Fruit fly (Drosophila melanogaster) whole organism, larva: ENCODE measurements around the gene CG10681.

Experiments used
- noc ChIP-seq: fragments of 200-800 bp; sonication (Bioruptor generic); optimal IDR thresholded peaks from 3 replicates; lab custom pipeline; 2019; ENCODE audit warnings: missing biosample characterization, mild to moderate bottlenecking, missing genetic modification characterization, moderate library complexity

CG10681 gene

DNA sequence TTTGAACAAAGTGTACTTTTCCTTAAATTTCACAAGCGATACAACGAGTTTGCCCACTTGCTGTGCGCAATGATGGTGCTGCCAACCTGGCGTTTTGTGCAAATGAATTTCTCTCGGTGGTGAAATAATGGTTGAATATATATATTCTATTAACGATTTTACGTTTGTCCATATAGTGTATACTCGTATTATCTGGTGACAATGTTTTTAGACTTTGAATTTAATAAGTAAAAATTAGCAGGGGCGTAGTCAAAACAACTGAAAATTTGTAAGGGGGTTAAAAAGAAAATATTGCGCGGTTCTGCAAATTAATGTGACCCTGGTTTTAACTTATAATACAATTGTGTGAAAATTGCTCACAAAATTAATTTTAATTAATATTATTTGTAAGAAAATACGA lies 22.6 kb downstream of the CG10681 start, which contains the start of the genes ver and Gcn5:
ver (plus strand) TSS at position 47 of the 400 bp plus-strand sequence.
Gcn5 (minus strand) TSS at position 74 of the 400 bp plus-strand sequence.
- TF ChIP-seq noc (tag; lab: Kevin White, UChicago) = peak; percentile 94

DNA sequence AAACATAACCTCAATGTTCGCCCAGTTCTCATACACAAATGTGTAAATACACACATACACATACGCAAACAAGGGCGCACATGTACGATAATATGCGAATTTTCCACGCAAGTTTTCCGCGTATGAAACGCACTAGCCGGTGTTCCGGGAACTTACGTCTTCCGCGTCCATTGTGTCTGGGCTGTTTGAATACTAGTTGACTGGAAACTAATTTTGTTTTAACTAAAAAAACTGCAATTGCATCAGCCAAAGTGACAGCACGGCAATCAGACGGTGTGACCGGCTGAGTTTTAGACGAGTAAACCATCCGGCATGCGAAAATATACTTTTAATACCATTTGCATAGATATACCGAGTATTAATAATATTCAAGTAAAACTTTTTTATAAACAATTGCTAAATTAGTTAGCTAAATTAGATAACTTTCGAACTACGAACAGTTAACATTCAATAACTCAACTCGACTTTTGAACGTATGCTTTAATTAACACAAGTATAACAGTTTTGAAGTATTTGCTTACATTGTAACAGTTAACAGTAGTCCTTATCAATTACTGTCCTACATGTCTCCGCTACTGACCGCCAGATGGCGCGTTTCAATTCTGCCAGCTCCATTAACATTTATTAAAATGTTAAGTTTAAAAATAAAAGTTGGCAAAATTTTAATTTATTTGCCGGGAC lies 25.3 kb downstream of the CG10681 start, which contains the start of gene eIF2beta:
eIF2beta (minus strand) TSS at position 299 of the 681 bp plus-strand sequence.
- TF ChIP-seq noc (tag; lab: Kevin White, UChicago) = peak; percentile 28

DNA sequence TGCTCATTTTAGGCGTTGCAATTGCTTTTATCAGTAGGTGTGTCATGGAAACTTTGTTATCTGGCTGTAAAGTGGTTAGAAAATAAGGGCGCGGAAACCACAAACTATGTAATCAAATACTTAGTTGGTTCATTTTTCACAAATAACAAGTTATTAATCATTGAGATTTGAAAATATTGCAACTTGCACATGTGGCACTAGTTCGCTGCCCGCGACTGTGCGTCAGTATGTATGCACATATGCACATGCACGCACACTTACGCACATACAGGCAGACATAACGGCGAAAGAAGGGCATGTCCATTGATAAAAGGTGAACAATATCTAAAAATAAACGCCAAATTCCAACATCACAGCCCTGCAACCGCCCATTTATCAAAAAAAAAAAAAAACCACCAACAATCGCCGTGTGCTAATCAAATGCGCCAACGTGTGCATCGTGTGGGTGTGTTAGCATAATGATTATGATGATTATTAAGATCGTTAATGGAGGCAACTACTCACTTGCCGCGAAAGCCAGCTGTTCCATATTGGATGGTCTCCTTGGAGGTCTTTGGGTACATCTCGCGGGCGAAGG lies 28.2 kb downstream of the CG10681 start:
- no peak for TF ChIP-seq noc (tag; lab: Kevin White, UChicago)

DNA sequence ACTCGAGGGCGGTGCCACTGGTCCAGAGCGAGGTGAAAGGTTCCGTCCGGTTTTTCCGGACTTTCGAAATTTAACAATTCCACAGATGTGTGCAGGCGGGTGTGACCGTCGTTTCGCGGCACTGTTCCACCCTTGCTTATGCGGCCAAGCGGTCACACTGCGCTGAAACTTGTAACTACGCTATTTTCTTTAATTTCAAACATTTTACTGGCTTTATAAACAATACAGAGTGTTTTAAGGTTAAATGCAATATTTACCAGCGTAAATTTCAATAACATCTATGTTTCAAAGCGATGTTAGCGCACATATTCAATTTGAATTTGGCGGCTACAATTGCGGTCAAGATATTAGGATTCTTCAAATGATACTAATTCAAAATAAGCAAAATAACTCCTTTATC lies 28.7 kb downstream of the CG10681 start, which contains the start of gene nst:
nst (minus strand) TSS at position 128 of the 400 bp plus-strand sequence.
- TF ChIP-seq noc (tag; lab: Kevin White, UChicago) = no peak

DNA sequence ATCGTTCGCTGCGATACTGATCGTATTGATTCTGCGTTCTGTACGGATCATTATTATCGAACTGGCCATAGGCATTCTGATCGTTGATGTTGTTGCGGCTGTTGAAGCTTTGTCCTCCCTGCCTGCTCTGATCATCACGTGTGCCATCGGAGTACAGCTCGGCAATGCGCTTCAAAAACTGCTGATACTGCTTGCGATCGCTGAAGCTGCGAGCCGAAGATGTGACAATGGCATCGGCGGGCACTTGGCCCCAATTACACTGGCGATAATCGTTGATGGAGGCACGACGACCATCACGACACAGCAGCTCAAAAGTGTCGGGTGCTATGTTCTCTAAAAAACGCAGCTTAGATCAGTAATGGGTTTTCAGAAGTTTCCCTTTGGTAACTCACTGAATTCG lies 30.9 kb downstream of the CG10681 start:
- TF ChIP-seq noc (tag; lab: Kevin White, UChicago) = no peak

DNA sequence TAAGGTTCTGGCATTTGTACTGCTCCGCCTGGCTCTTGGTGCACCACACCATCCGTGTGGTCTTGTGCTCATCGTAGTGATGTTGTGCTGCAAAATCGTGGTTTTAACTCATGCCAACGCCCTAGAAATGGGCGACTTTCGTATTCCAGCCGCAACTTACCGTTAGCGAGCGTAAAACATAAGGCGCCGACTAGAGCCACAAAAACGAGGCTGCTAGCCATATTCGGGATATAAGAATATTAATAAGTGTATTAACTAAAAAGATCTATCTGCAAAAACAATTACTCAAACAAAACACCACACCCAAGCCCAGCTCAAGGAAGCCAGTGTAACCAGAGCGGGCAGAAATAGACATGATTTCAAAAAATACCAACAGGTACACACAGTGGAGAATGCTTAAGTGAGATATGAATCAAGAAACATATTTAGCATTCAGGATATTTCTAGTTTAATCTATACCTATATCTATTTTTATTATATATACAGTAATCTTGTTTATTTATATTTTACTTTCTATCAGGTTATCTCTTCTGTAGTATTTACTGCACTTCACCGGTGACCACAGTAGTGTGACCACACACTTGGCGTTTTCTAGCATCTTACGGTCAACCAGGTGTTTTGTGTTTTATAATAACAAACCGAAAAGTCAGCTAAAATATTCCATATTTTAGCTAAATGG lies 32.2 kb downstream of the CG10681 start, which contains the start of the genes Tsf2 and CG34242:
Tsf2 (minus strand) TSS at position 333 of the 679 bp plus-strand sequence.
CG34242 (plus strand) TSS at position 605 of the 679 bp plus-strand sequence.
- TF ChIP-seq noc (tag; lab: Kevin White, UChicago) = no peak

DNA sequence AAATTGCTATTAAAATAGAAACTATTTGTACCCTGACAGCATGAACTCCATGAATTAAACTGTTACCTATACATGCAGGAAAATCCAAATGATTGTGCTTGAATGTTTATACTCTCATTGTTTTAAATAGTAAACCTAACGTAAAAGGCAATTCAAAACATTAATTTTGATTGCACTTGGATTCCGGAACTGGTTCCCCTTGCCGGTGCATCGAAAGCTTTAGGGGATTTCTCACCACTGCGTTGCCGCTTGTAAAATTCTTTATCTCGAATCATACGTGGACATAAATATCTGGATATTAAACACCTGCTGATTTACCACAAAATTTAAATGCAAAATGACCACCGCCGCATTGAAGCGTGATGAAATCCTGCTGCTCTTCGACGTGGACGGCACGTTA lies 33.0 kb downstream of the CG10681 start, which contains the start of gene Pmm2:
Pmm2 (plus strand) TSS at position 273 of the 400 bp plus-strand sequence.
- TF ChIP-seq noc (tag; lab: Kevin White, UChicago) = no peak

DNA sequence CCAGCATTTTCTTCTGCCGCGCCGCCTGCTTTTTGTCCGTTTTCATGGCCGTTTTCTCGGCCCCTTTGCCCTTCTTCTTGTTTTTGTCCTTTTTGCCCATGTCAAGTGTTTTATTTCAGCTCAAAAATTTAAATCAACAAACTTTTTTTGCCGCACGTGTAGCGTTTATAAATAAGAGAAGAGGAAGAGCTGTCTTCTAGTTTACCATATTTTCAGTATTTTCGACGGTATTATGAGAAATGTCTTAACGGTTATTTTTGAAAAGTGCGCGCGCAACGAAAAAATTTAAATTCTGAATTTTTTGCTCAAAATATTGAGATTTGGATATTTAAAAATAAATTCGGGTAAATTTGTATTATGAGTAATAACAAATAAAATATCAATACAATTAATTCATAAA lies 35.8 kb downstream of the CG10681 start, which contains the start of gene CG4069:
CG4069 (minus strand) TSS at position 193 of the 400 bp plus-strand sequence.
- TF ChIP-seq noc (tag; lab: Kevin White, UChicago) = no peak

DNA sequence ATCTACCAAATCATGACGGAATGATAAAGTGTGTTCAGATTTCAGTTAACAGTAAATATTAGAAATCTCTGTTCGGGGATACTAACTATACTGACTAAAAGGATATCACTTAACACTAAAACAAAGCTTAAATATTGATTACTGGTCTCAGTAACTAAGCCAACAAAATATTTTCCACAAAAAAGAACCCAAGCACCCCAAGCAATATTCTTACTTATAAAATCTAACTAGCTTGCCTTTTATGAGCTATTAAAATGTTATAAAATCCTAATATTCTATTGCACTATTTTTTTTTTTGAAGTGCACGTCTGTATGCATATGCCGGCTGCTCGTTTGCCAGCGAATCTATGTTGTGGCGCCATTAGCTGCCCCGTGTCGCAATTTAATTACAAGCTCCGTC lies 48.2 kb downstream of the CG10681 start:
- no peak for TF ChIP-seq noc (tag; lab: Kevin White, UChicago)

DNA sequence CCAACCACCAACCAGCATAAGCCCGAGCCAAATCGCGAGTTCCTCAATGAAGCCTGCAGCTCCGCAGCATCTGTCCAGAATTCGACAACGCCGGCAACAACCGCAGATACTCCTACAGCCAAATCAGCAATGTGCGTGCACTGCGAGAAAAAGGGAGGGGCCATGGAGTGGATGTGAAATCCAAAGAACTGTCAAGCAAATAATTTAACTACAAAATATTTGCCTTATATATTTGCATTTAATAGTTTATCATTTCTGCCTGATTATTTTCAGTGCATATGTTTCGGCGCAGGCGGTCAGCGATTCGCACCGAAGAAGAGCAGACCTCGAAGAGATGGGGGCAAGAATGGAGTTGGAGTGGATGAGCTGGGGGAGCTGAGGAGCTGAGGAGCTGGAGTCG lies 50.4 kb downstream of the CG10681 start:
- no peak for TF ChIP-seq noc (tag; lab: Kevin White, UChicago)
